Worm (Caenorhabditis elegans): ENCODE measurements around the gene H03E18.1.

ce11 chrX:8507053-8507452 is 623 bp upstream of the H03E18.1 start:
- no peak for TF ChIP-seq scrt-1 (GFP tag; IDR thresholded peaks at IDR 0.05)
- no peak for TF ChIP-seq B0310.2 (tag; optimal IDR thresholded peaks at IDR 0.05)
- no peak for TF ChIP-seq hnd-1 (tag; optimal IDR thresholded peaks at IDR 0.05)

Measured in whole organism, early embryonic.